Worm (Caenorhabditis elegans) whole organism, mixed stage, embryonic: ENCODE data around the gene fbxa-169.

Experiments used
- elt-1 ChIP-seq: sonication (generic microtip); optimal IDR thresholded peaks from 2 replicates; lab custom pipeline; 2017; ENCODE audit warnings: missing genetic modification characterization, mild to moderate bottlenecking, missing compliant biosample characterization, antibody characterized with exemption, moderate library complexity, borderline replicate concordance; ENCODE audit not compliant: insufficient read depth
- elt-3 ChIP-seq: fragments of 150-350 bp; optimal IDR thresholded peaks from 2 replicates; lab custom pipeline; 2014; ENCODE audit warnings: missing biosample characterization, missing genetic modification characterization
- mep-1 ChIP-seq: fragments of 150-350 bp; optimal IDR thresholded peaks from 2 replicates; lab custom pipeline; 2017; ENCODE audit warnings: missing biosample characterization, missing genetic modification reagents, missing genetic modification characterization, inconsistent platforms
- snpc-4 ChIP-seq: fragments of 150-350 bp; optimal IDR thresholded peaks from 2 replicates; lab custom pipeline; 2014; ENCODE audit warnings: missing biosample characterization, missing genetic modification characterization

DNA sequence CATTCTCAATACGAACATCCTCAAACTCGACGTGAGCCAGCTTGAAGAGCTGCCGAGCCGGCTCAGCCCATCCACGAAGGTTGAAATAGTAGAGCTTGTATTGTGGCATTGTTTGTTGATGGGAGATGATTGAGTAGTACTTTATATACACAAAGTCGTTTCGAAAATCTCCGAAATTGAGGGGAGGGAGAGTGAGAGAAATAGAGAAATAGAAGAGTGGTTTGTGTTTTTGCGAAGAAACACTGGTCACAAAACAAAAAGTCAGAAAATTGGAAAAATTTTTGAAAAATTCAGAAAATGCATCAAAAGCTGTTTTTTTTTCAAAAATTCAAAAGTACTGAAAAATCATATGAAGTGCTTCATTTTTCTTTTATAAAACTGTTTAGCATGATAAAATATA, 37.1 kb upstream of the fbxa-169 start, which contains the start of gene gst-24:
- no peak for TF ChIP-seq snpc-4 (tag; lab: Kevin White, UChicago)
- no peak for TF ChIP-seq elt-1 (tag; lab: Kevin White, UChicago)
- no peak for TF ChIP-seq elt-3
- TF ChIP-seq mep-1 (tag; lab: Kevin White, UChicago): no peak
